Fruit fly (Drosophila melanogaster): ENCODE measurements around the gene CG11586.

DNA sequence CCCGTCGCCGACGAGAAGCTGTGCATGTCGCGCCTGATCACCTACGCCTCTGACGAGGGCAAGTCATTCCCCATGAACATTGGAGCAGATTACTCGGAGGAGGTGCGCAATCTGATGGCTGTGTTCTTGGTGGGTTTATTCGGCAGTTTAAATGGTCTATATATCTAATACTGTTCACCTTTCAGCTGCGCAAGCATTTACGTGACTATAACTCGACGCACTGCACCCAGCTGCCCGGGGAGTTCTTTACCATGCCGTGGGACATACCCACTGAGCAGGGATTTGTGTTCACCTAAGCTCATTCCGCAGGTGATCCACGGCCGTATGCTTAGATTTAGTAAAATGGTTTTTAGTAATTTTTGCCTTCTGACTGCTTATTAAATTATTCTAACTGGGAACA is 1.1 kb downstream of the CG11586 start:
- TF ChIP-seq psq (optimal IDR thresholded peaks at IDR 0.05) (no peak), h (optimal IDR thresholded peaks at IDR 0.05) (no peak)
